Worm (Caenorhabditis elegans) whole organism, young adult: ENCODE measurements around the gene K04A8.20.

Source experiments
- B0019.2 ChIP-seq: fragments of 200-800 bp; sonication (Bioruptor generic); conservative IDR thresholded peaks from 2 replicates; pipeline ENCODE4 v1.3.6; 2022; ENCODE audit warnings: missing genetic modification reagents, missing genetic modification characterization, missing compliant biosample characterization
- D2030.7 ChIP-seq: fragments of 200-800 bp; sonication (Bioruptor generic); IDR thresholded peaks from 2 replicates; pipeline ENCODE4 v1.3.6; 2022; ENCODE audit warnings: missing genetic modification reagents, missing genetic modification characterization, missing compliant biosample characterization
- F22D6.2 ChIP-seq: sonication (generic microtip); optimal IDR thresholded peaks from 2 replicates; lab custom pipeline; 2016; ENCODE audit warnings: mild to moderate bottlenecking, missing genetic modification characterization, missing compliant biosample characterization
- F23B12.7 ChIP-seq: sonication (generic microtip); optimal IDR thresholded peaks from 2 replicates; lab custom pipeline; 2017; ENCODE audit warnings: missing genetic modification characterization, mild to moderate bottlenecking, missing compliant biosample characterization, antibody characterized with exemption, moderate library complexity; ENCODE audit not compliant: insufficient read depth
- F33H1.4 ChIP-seq: fragments of 200-800 bp; sonication (Bioruptor generic); IDR thresholded peaks from 2 replicates; pipeline ENCODE4 v1.3.6; 2022; ENCODE audit warnings: missing genetic modification reagents, missing genetic modification characterization, missing compliant biosample characterization
- F37B4.10 ChIP-seq: fragments of 200-800 bp; sonication (Bioruptor generic); IDR thresholded peaks from 2 replicates; pipeline ENCODE4 v1.3.6; 2022; ENCODE audit warnings: missing genetic modification characterization, missing compliant biosample characterization
- F39B2.1 ChIP-seq: fragments of 200-800 bp; sonication (Bioruptor generic); IDR thresholded peaks from 2 replicates; pipeline ENCODE4 v1.3.6; 2022; ENCODE audit warnings: missing genetic modification reagents, missing genetic modification characterization, missing compliant biosample characterization
- K11D2.4 ChIP-seq: fragments of 200-800 bp; sonication (Bioruptor generic); IDR thresholded peaks from 2 replicates; pipeline ENCODE4 v1.3.6; 2022; ENCODE audit warnings: missing genetic modification reagents, missing genetic modification characterization, missing compliant biosample characterization
- akir-1 ChIP-seq: fragments of 200-800 bp; sonication (Bioruptor generic); optimal IDR thresholded peaks from 2 replicates; lab custom pipeline; 2018; ENCODE audit warnings: mild to moderate bottlenecking, missing genetic modification characterization, moderate library complexity, missing compliant biosample characterization
- aptf-2 ChIP-seq: fragments of 200-800 bp; sonication (Bioruptor generic); conservative IDR thresholded peaks from 2 replicates; pipeline ENCODE4 v1.3.6; 2022; ENCODE audit warnings: missing genetic modification reagents, missing genetic modification characterization, missing compliant biosample characterization
- attf-5 ChIP-seq: fragments of 200-800 bp; sonication (Bioruptor generic); optimal IDR thresholded peaks from 2 replicates; lab custom pipeline; 2018; ENCODE audit warnings: mild to moderate bottlenecking, missing genetic modification characterization, missing compliant biosample characterization
- ceh-27 ChIP-seq: fragments of 200-800 bp; sonication (Bioruptor generic); optimal IDR thresholded peaks from 2 replicates; lab custom pipeline; 2018; ENCODE audit warnings: mild to moderate bottlenecking, missing genetic modification characterization, moderate library complexity, missing compliant biosample characterization
- ceh-91 ChIP-seq: fragments of 200-800 bp; sonication (Bioruptor generic); IDR thresholded peaks from 2 replicates; pipeline ENCODE4 v1.3.6; 2022; ENCODE audit warnings: missing genetic modification reagents, missing genetic modification characterization, missing compliant biosample characterization
- efl-1 ChIP-seq: fragments of 150-350 bp; optimal IDR thresholded peaks from 2 replicates; lab custom pipeline; 2014; ENCODE audit warnings: missing biosample characterization, missing genetic modification reagents, missing genetic modification characterization
- egl-18 ChIP-seq: fragments of 200-800 bp; sonication (Bioruptor generic); IDR thresholded peaks from 2 replicates; pipeline ENCODE4 v1.3.6; 2022; ENCODE audit warnings: missing genetic modification reagents, missing genetic modification characterization, missing compliant biosample characterization
- him-1 ChIP-seq: sonication (generic microtip); optimal IDR thresholded peaks from 2 replicates; lab custom pipeline; 2016; ENCODE audit warnings: missing genotype, missing genetic modification reagents, missing genetic modification characterization, missing compliant biosample characterization
- hmg-1.2 ChIP-seq: fragments of 200-800 bp; sonication (Bioruptor generic); IDR thresholded peaks from 2 replicates; pipeline ENCODE4 v1.3.6; 2022; ENCODE audit warnings: missing genetic modification reagents, missing genetic modification characterization, missing compliant biosample characterization
- lin-40 ChIP-seq: sonication (generic microtip); optimal IDR thresholded peaks from 2 replicates; lab custom pipeline; 2016; ENCODE audit warnings: missing genetic modification characterization, mild to moderate bottlenecking, missing compliant biosample characterization, missing genotype, missing genetic modification reagents
- lin-54 ChIP-seq: fragments of 200-800 bp; sonication (Bioruptor generic); optimal IDR thresholded peaks from 2 replicates; lab custom pipeline; 2018; ENCODE audit warnings: mild to moderate bottlenecking, missing genetic modification characterization, missing compliant biosample characterization
- lsl-1 ChIP-seq: fragments of 200-800 bp; sonication (Bioruptor generic); optimal IDR thresholded peaks from 2 replicates; lab custom pipeline; 2018; ENCODE audit warnings: mild to moderate bottlenecking, missing genetic modification characterization, moderate library complexity, missing compliant biosample characterization
- madf-6 ChIP-seq: fragments of 200-800 bp; sonication (Bioruptor generic); IDR thresholded peaks from 2 replicates; pipeline ENCODE4 v1.3.6; 2022; ENCODE audit warnings: missing genetic modification reagents, missing genetic modification characterization, missing compliant biosample characterization
- madf-8 ChIP-seq: fragments of 200-800 bp; sonication (Bioruptor generic); conservative IDR thresholded peaks from 2 replicates; pipeline ENCODE4 v1.3.6; 2022; ENCODE audit warnings: missing genetic modification reagents, missing genetic modification characterization, missing compliant biosample characterization
- nfya-1 ChIP-seq: sonication (generic microtip); optimal IDR thresholded peaks from 2 replicates; lab custom pipeline; 2017; ENCODE audit warnings: antibody characterized with exemption, missing compliant biosample characterization, missing genetic modification characterization, borderline replicate concordance; ENCODE audit not compliant: insufficient read depth
- nfya-2 ChIP-seq: fragments of 200-800 bp; sonication (Bioruptor generic); IDR thresholded peaks from 2 replicates; pipeline ENCODE4 v1.3.6; 2022; ENCODE audit warnings: missing genetic modification reagents, missing genetic modification characterization, missing compliant biosample characterization
- nhr-179 ChIP-seq: sonication (generic microtip); optimal IDR thresholded peaks from 2 replicates; lab custom pipeline; 2016; ENCODE audit warnings: mild to moderate bottlenecking, missing genetic modification characterization, missing compliant biosample characterization
- nhr-80 ChIP-seq: sonication (generic microtip); optimal IDR thresholded peaks from 2 replicates; lab custom pipeline; 2016; ENCODE audit warnings: missing genetic modification characterization, missing compliant biosample characterization
- pha-4 ChIP-seq: fragments of 150-350 bp; sonication (generic microtip); optimal IDR thresholded peaks from 2 replicates; lab custom pipeline; 2014; ENCODE audit warnings: missing biosample characterization, missing genetic modification reagents, missing genetic modification characterization
- snpc-1.1 ChIP-seq: sonication (generic microtip); optimal IDR thresholded peaks from 2 replicates; lab custom pipeline; 2017; ENCODE audit warnings: missing genetic modification characterization, mild to moderate bottlenecking, missing compliant biosample characterization, antibody characterized with exemption, moderate library complexity, missing genotype, missing genetic modification reagents; ENCODE audit not compliant: insufficient read depth
- somi-1 ChIP-seq: fragments of 200-800 bp; sonication (Bioruptor generic); optimal IDR thresholded peaks from 2 replicates; lab custom pipeline; 2018; ENCODE audit warnings: mild to moderate bottlenecking, missing genetic modification characterization, missing compliant biosample characterization
- tbp1 ChIP-seq: fragments of 200-800 bp; sonication (Bioruptor generic); optimal IDR thresholded peaks from 2 replicates; lab custom pipeline; 2018; ENCODE audit warnings: mild to moderate bottlenecking, missing genetic modification characterization, missing compliant biosample characterization
- unc-62 ChIP-seq: fragments of 150-350 bp; optimal IDR thresholded peaks from 2 replicates; lab custom pipeline; 2014; ENCODE audit warnings: missing biosample characterization, missing genetic modification reagents, missing genetic modification characterization
- xnd-1 ChIP-seq: sonication (generic microtip); optimal IDR thresholded peaks from 2 replicates; lab custom pipeline; 2016; ENCODE audit warnings: missing genotype, missing genetic modification reagents, missing genetic modification characterization, missing compliant biosample characterization
- ztf-26 ChIP-seq: sonication (generic microtip); optimal IDR thresholded peaks from 2 replicates; lab custom pipeline; 2017; ENCODE audit warnings: missing genetic modification characterization, missing compliant biosample characterization

K04A8.20 gene

DNA sequence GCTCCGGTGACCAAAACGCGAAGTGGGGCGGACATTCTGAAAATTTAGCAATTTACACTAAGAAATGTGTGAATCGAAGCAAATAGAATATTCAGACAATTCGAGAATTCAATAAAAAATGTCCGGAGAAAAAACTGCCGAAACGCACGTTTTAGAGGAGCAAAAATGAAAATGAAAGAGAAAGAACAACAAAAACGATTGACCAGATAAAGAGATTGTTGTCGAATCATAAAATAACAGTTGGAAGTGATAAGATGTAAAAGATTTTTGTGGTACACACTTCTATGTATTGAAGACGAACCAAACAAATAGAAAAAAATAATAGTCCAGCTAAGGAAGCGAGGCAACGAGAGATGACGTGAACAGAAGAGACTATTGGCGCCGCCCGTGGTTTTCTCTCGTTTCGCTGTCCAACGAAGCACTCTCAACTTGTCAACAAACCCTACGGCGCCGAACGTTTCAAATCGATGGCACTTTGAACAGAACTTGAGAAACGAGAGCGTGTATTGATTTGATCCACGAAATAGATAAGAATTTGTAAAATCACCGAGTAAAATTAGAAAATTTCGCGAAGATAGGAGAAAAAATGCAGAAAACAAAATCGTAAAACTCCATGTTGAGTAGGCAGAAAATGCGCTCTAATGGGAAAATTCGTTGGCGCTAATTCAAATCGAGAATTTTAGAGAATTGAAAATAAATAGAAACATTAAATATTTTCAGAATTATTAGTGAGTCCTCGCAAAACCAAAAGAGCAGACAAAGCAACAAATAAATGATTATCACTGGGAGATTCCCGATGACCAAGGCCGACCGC, 32.5 kb upstream of the K04A8.20 start, which contains the start of gene mdh-1 (continued):
- no peak for TF ChIP-seq aptf-2
- TF ChIP-seq nhr-179 (tag; lab: Kevin White, UChicago): no peak
- peak; percentile 77 for TF ChIP-seq pha-4 (tag; lab: Kevin White, UChicago)
- TF ChIP-seq nhr-80: peak; percentile 60

DNA sequence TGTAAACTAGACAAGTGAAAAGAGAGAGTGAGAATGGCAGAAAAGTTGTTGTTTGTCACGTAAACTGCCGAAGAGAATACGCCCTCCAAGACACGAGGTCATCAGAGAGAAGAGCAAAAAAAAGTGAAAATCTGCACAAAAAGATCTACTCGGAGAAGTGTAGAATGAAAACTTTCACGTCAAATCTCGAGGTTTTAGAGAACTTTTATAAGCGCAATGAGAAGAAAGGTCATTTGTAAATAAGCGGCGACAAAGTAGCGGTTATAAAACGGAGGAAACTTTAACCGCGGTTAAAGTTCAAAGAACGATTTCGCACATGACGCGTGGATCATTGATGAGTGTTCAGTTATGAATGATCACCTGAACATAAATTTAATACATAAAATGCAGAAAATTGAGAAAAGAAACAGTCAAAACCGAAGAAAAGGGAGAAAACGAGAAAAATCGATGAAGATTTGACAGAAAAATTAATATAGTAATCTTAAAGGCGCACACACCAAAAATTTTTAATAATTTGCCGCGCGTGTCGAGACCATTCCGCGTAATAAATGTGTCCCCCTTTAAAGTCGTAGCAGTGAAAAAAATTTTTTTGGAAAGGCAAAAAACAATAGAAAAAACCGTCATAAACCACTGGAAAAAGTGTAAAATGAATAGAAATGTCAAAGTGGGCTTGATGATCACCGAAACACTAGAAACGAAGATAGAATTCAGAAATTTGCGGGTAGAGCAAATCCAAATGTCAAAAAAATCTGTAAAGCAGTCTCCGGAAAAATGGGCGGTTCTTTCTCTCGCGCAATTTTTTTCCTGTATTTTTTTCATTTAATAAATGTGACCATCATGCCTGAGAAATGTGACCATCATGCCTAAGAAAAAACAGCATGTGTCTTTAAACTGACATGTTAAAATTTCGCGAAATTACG, 31.7 kb upstream of the K04A8.20 start:
- peak; percentile 35; the same call in 1 of the 2 replicates for TF ChIP-seq K11D2.4 (GFP tag; lab: Robert Waterston, UW)
- TF ChIP-seq F23B12.7 (tag; lab: Kevin White, UChicago): no peak
- peak; percentile 42 for TF ChIP-seq pha-4 (tag; lab: Kevin White, UChicago)
- TF ChIP-seq lin-54 (GFP tag; lab: Kevin White, UChicago): no peak
- TF ChIP-seq snpc-1.1 (tag; lab: Kevin White, UChicago): no peak
- TF ChIP-seq ceh-91 (GFP tag; lab: Robert Waterston, UW): 0 out of 2 replicates have a peak, but pooled peaks have one; percentile 15
- peak; percentile 76 for TF ChIP-seq lsl-1 (GFP tag; lab: Kevin White, UChicago)
- TF ChIP-seq ztf-26: peak; percentile 1
- TF ChIP-seq madf-6: peak; percentile 67; the same call in 1 of the 2 replicates
- TF ChIP-seq efl-1: peak; percentile 63
- TF ChIP-seq nfya-1 (tag; lab: Kevin White, UChicago): no peak
- TF ChIP-seq him-1 (tag; lab: Kevin White, UChicago): peak; percentile 36
- 0 out of 2 replicates have a peak, but pooled peaks have one; percentile 23 for TF ChIP-seq D2030.7 (GFP tag; lab: Robert Waterston, UW)
- no peak for TF ChIP-seq ceh-27
- TF ChIP-seq F33H1.4 (GFP tag; lab: Robert Waterston, UW): peak; percentile 75
- TF ChIP-seq somi-1 (GFP tag; lab: Kevin White, UChicago): peak; percentile 3
- TF ChIP-seq F39B2.1 (GFP tag; lab: Robert Waterston, UW): no peak
- TF ChIP-seq madf-8: peak; percentile 46
- TF ChIP-seq F22D6.2 (tag; lab: Kevin White, UChicago): peak; percentile 1
- TF ChIP-seq lin-40 (tag; lab: Kevin White, UChicago): peak; percentile 29
- peak; percentile 54 for TF ChIP-seq xnd-1 (tag; lab: Kevin White, UChicago)

DNA sequence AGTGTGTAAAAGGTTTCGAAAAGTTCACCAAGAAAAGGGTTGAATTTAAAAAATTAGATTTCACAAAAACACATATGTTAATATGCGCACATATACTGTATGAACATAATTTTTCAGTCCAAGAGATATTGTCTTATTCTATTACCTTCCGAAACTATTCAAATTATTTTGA, 31.1 kb upstream of the K04A8.20 start, which contains the start of gene F46E10.3:
TSS of gene F46E10.3 (plus strand) at position 73 of the 172 bp plus-strand sequence.
- TF ChIP-seq nfya-2 (GFP tag; lab: Robert Waterston, UW) (no peak), akir-1 (GFP tag; lab: Kevin White, UChicago) (no peak), tbp1 (GFP tag; lab: Kevin White, UChicago) (no peak), egl-18 (GFP tag; lab: Robert Waterston, UW) (no peak), nhr-80 (no peak), attf-5 (GFP tag; lab: Kevin White, UChicago) (no peak), F37B4.10 (GFP tag; lab: Robert Waterston, UW) (no peak), unc-62 (GFP tag; lab: Kevin White, UChicago) (no peak), hmg-1.2 (GFP tag; lab: Robert Waterston, UW) (no peak), B0019.2 (GFP tag; lab: Robert Waterston, UW) (no peak)
